Worm (Caenorhabditis elegans) whole organism, L2 larva: ENCODE data around the gene Y105C5B.5.
A peak's percentile ranks its signal among the peaks of the same experiment; 100 is the strongest.

Source experiments
- C34F6.9 ChIP-seq: fragments of 150-350 bp; optimal IDR thresholded peaks from 2 replicates; lab custom pipeline; 2014; ENCODE audit warnings: missing biosample characterization, missing genetic modification characterization
- F13H6.1 ChIP-seq: sonication (generic microtip); optimal IDR thresholded peaks from 2 replicates; lab custom pipeline; 2016; ENCODE audit warnings: missing genetic modification characterization, missing compliant biosample characterization
- R02D3.7 ChIP-seq: fragments of 150-350 bp; optimal IDR thresholded peaks from 2 replicates; lab custom pipeline; 2014; ENCODE audit warnings: missing biosample characterization, missing genetic modification characterization
- Y55F3AM.14 ChIP-seq: fragments of 200-800 bp; sonication (Bioruptor generic); optimal IDR thresholded peaks from 2 replicates; lab custom pipeline; 2018; ENCODE audit warnings: mild to moderate bottlenecking, missing genetic modification characterization, missing compliant biosample characterization
- ZK546.5 ChIP-seq: sonication (generic microtip); optimal IDR thresholded peaks from 2 replicates; lab custom pipeline; 2017; ENCODE audit warnings: missing biosample characterization, missing genetic modification characterization
- alr-1 ChIP-seq: fragments of 150-350 bp; optimal IDR thresholded peaks from 2 replicates; lab custom pipeline; 2014; ENCODE audit warnings: missing biosample characterization, missing genetic modification characterization
- aly-2 ChIP-seq: fragments of 150-350 bp; optimal IDR thresholded peaks from 2 replicates; lab custom pipeline; 2014; ENCODE audit warnings: missing biosample characterization, missing genetic modification characterization
- ama-1 ChIP-seq: fragments of 150-350 bp; optimal IDR thresholded peaks from 2 replicates; lab custom pipeline; 2018; ENCODE audit warnings: inconsistent platforms
- blmp-1 ChIP-seq: sonication (generic microtip); optimal IDR thresholded peaks from 2 replicates; lab custom pipeline; 2017; ENCODE audit warnings: missing genetic modification characterization, mild to moderate bottlenecking, missing compliant biosample characterization, antibody characterized with exemption, moderate library complexity; ENCODE audit not compliant: insufficient read depth
- ceh-16 ChIP-seq: fragments of 150-350 bp; optimal IDR thresholded peaks from 2 replicates; lab custom pipeline; 2014; ENCODE audit warnings: missing biosample characterization, missing genetic modification characterization
- ceh-82 ChIP-seq: fragments of 150-350 bp; optimal IDR thresholded peaks from 2 replicates; lab custom pipeline; 2014; ENCODE audit warnings: missing biosample characterization, missing genetic modification characterization
- crh-2 ChIP-seq: sonication (generic microtip); optimal IDR thresholded peaks from 2 replicates; lab custom pipeline; 2017; ENCODE audit warnings: missing biosample characterization, missing genetic modification characterization
- dmd-4 ChIP-seq: sonication (generic microtip); optimal IDR thresholded peaks from 2 replicates; lab custom pipeline; 2017; ENCODE audit warnings: missing biosample characterization, missing genetic modification characterization
- egl-27 ChIP-seq: sonication (generic microtip); optimal IDR thresholded peaks from 3 replicates; lab custom pipeline; 2017; ENCODE audit warnings: missing biosample characterization, missing genetic modification reagents, missing genetic modification characterization
- elt-3 ChIP-seq: sonication (generic microtip); optimal IDR thresholded peaks from 2 replicates; lab custom pipeline; 2017; ENCODE audit warnings: missing biosample characterization, missing genetic modification characterization
- gmeb-1 ChIP-seq: fragments of 150-350 bp; optimal IDR thresholded peaks from 2 replicates; lab custom pipeline; 2014; ENCODE audit warnings: missing biosample characterization, missing genetic modification characterization
- lin-11 ChIP-seq: fragments of 150-350 bp; sonication (generic microtip); optimal IDR thresholded peaks from 2 replicates; lab custom pipeline; 2014; ENCODE audit warnings: missing biosample characterization, missing genetic modification characterization, inconsistent platforms, mixed read lengths
- lin-13 ChIP-seq: fragments of 150-350 bp; optimal IDR thresholded peaks from 2 replicates; lab custom pipeline; 2014; ENCODE audit warnings: missing biosample characterization, missing genetic modification reagents, missing genetic modification characterization
- lin-39 ChIP-seq: fragments of 150-350 bp; optimal IDR thresholded peaks from 2 replicates; lab custom pipeline; 2014; ENCODE audit warnings: missing biosample characterization, missing genetic modification reagents, missing genetic modification characterization
- lsy-2 ChIP-seq, 2 experiments: fragments of 150-350 bp in 1 of 2; sonication (generic microtip) in 1 of 2; optimal IDR thresholded peaks; 2 replicates each; lab custom pipeline; 2014 to 2017; ENCODE audit warnings: missing biosample characterization in 2 of 2, missing genetic modification characterization in 2 of 2
- mab-5 ChIP-seq: fragments of 150-350 bp; optimal IDR thresholded peaks from 2 replicates; lab custom pipeline; 2014; ENCODE audit warnings: missing biosample characterization, missing genetic modification characterization
- mbf-1 ChIP-seq: sonication (generic microtip); optimal IDR thresholded peaks from 2 replicates; lab custom pipeline; 2017; ENCODE audit warnings: missing biosample characterization, missing genetic modification characterization
- mdl-1 ChIP-seq, 2 experiments: fragments of 150-350 bp in 1 of 2; sonication (generic microtip) in 1 of 2; optimal IDR thresholded peaks; 2 replicates each; lab custom pipeline; 2017; ENCODE audit warnings: missing biosample characterization in 2 of 2, missing genetic modification characterization in 2 of 2
- nhr-10 ChIP-seq: sonication (generic microtip); optimal IDR thresholded peaks from 2 replicates; lab custom pipeline; 2017; ENCODE audit warnings: missing biosample characterization, missing genetic modification characterization
- nhr-129 ChIP-seq: fragments of 150-350 bp; optimal IDR thresholded peaks from 2 replicates; lab custom pipeline; 2014; ENCODE audit warnings: missing biosample characterization, missing genetic modification characterization
- nhr-21 ChIP-seq: fragments of 150-350 bp; optimal IDR thresholded peaks from 2 replicates; lab custom pipeline; 2014; ENCODE audit warnings: missing biosample characterization, missing genetic modification characterization
- nhr-23 ChIP-seq: fragments of 150-350 bp; optimal IDR thresholded peaks from 2 replicates; lab custom pipeline; 2014; ENCODE audit warnings: missing biosample characterization, missing genetic modification reagents, missing genetic modification characterization
- nhr-25 ChIP-seq: fragments of 150-350 bp; sonication (generic microtip); optimal IDR thresholded peaks from 3 replicates; lab custom pipeline; 2014; ENCODE audit warnings: missing biosample characterization, missing genetic modification characterization
- nhr-6 ChIP-seq: fragments of 150-350 bp; optimal IDR thresholded peaks from 2 replicates; lab custom pipeline; 2014; ENCODE audit warnings: missing biosample characterization, missing genetic modification characterization
- nhr-77 ChIP-seq: fragments of 150-350 bp; optimal IDR thresholded peaks from 2 replicates; lab custom pipeline; 2014; ENCODE audit warnings: missing biosample characterization, missing genetic modification characterization
- peb-1 ChIP-seq: fragments of 150-350 bp; optimal IDR thresholded peaks from 2 replicates; lab custom pipeline; 2014; ENCODE audit warnings: missing biosample characterization, missing genetic modification characterization
- sem-4 ChIP-seq: fragments of 150-350 bp; optimal IDR thresholded peaks from 2 replicates; lab custom pipeline; 2014; ENCODE audit warnings: missing biosample characterization, missing genetic modification reagents, missing genetic modification characterization
- skn-1 ChIP-seq: sonication (generic microtip); optimal IDR thresholded peaks from 2 replicates; lab custom pipeline; 2017; ENCODE audit warnings: missing biosample characterization, missing genetic modification characterization
- sma-3 ChIP-seq: sonication (generic microtip); optimal IDR thresholded peaks from 2 replicates; lab custom pipeline; 2016; ENCODE audit warnings: missing genetic modification reagents, missing genetic modification characterization, missing compliant biosample characterization
- sma-9 ChIP-seq, 2 experiments: fragments of 150-350 bp in 1 of 2; sonication (generic microtip) in 1 of 2; optimal IDR thresholded peaks; 2 replicates each; lab custom pipeline; 2014 to 2016; ENCODE audit warnings: missing genetic modification characterization in 2 of 2, mild to moderate bottlenecking in 1 of 2, missing biosample characterization in 1 of 2, missing compliant biosample characterization in 1 of 2, missing genetic modification reagents in 1 of 2, moderate library complexity in 1 of 2
- snpc-4 ChIP-seq: fragments of 150-350 bp; optimal IDR thresholded peaks from 2 replicates; lab custom pipeline; 2014; ENCODE audit warnings: missing biosample characterization, missing genetic modification characterization
- unc-39 ChIP-seq: fragments of 150-350 bp; optimal IDR thresholded peaks from 2 replicates; lab custom pipeline; 2014; ENCODE audit warnings: missing biosample characterization, missing genetic modification characterization
- unc-55 ChIP-seq: fragments of 150-350 bp; sonication (generic microtip); optimal IDR thresholded peaks from 3 replicates; lab custom pipeline; 2014; ENCODE audit warnings: missing biosample characterization, missing genetic modification reagents, missing genetic modification characterization
- unc-62 ChIP-seq: fragments of 150-350 bp; optimal IDR thresholded peaks from 2 replicates; lab custom pipeline; 2014; ENCODE audit warnings: missing biosample characterization, missing genetic modification reagents, missing genetic modification characterization
- ztf-1 ChIP-seq: fragments of 200-800 bp; sonication (Bioruptor generic); conservative IDR thresholded peaks from 2 replicates; pipeline ENCODE4 v1.3.6; 2022; ENCODE audit warnings: missing genetic modification characterization, missing compliant biosample characterization
- ztf-11 ChIP-seq: sonication (generic microtip); optimal IDR thresholded peaks from 2 replicates; lab custom pipeline; 2017; ENCODE audit warnings: missing biosample characterization, missing genetic modification characterization
- ztf-4 ChIP-seq: fragments of 150-350 bp; optimal IDR thresholded peaks from 2 replicates; lab custom pipeline; 2014; ENCODE audit warnings: missing biosample characterization, missing genetic modification characterization

Y105C5B.5 gene

ce11 chrIV:15933814-15934213, 32.8 kb upstream of the Y105C5B.5 start, which contains the start of gene srv-16:
Gene srv-16, minus strand, starts transcription at chrIV:15933914.
- no peak for TF ChIP-seq nhr-25
- TF ChIP-seq nhr-129 (tag; lab: Kevin White, UChicago), result no peak
- TF ChIP-seq dmd-4 (tag; lab: Kevin White, UChicago), result no peak
- no peak for TF ChIP-seq ZK546.5 (tag; lab: Kevin White, UChicago)
- TF ChIP-seq aly-2 (tag; lab: Kevin White, UChicago), result no peak
- TF ChIP-seq mbf-1 (tag; lab: Kevin White, UChicago), result no peak
- no peak for TF ChIP-seq mdl-1 (tag; optimal IDR thresholded peaks at IDR 0.05; lab: Kevin White, UChicago)
- TF ChIP-seq sem-4, result no peak
- TF ChIP-seq snpc-4, result no peak
- TF ChIP-seq nhr-23 (tag; lab: Kevin White, UChicago), result no peak
- TF ChIP-seq gmeb-1 (tag; lab: Kevin White, UChicago), result no peak
- no peak for TF ChIP-seq unc-39
- TF ChIP-seq lsy-2 (tag; optimal IDR thresholded peaks at IDR 0.05; lab: Kevin White, UChicago), result no peak
- no peak for TF ChIP-seq blmp-1 (tag; lab: Kevin White, UChicago)
- TF ChIP-seq sma-3 (GFP tag; lab: Kevin White, UChicago), result no peak
- no peak for TF ChIP-seq ceh-16 (tag; lab: Kevin White, UChicago)
- TF ChIP-seq mab-5 (tag; lab: Kevin White, UChicago), result no peak

- TF ChIP-seq lin-13 (peak; percentile 50), snpc-4 (no peak), peb-1 (tag; lab: Kevin White, UChicago) (no peak), ceh-82 (tag; lab: Kevin White, UChicago) (no peak), ztf-11 (no peak), Y55F3AM.14 (no peak), nhr-21 (peak; percentile 38), alr-1 (tag; lab: Kevin White, UChicago) (no peak), elt-3 (tag; lab: Kevin White, UChicago) (no peak), unc-39 (no peak), nhr-6 (tag; lab: Kevin White, UChicago) (no peak), mbf-1 (tag; lab: Kevin White, UChicago) (no peak), nhr-23 (tag; lab: Kevin White, UChicago) (no peak), sma-3 (GFP tag; lab: Kevin White, UChicago) (peak; percentile 14), nhr-10 (tag; lab: Kevin White, UChicago) (no peak), ama-1 (no peak), sma-9 (GFP tag; optimal IDR thresholded peaks at IDR 0.05; lab: Kevin White, UChicago) (peak; percentile 11), sma-9 (tag; optimal IDR thresholded peaks at IDR 0.05; lab: Kevin White, UChicago) (no peak), crh-2 (tag; lab: Kevin White, UChicago) (peak; percentile 43), egl-27 (tag; lab: Kevin White, UChicago) (no peak), lin-11 (tag; lab: Kevin White, UChicago) (no peak), nhr-25 (no peak), mab-5 (tag; lab: Kevin White, UChicago) (no peak), unc-62 (GFP tag; lab: Kevin White, UChicago) (no peak), ztf-4 (tag; lab: Kevin White, UChicago) (no peak), ztf-1 (GFP tag; lab: Robert Waterston, UW) (no peak), skn-1 (no peak), nhr-129 (tag; lab: Kevin White, UChicago) (peak; percentile 59), R02D3.7 (tag; lab: Kevin White, UChicago) (no peak), unc-55 (GFP tag; lab: Kevin White, UChicago) (peak; percentile 16), F13H6.1 (tag; lab: Kevin White, UChicago) (peak; percentile 30), C34F6.9 (tag; lab: Kevin White, UChicago) (peak; percentile 2), nhr-77 (tag; lab: Kevin White, UChicago) (no peak), lin-39 (tag; lab: Kevin White, UChicago) (no peak)
- TF ChIP-seq, all 48 proteins: peak for 9
These were observed 30.8 kb upstream of the Y105C5B.5 start for ce11 chrIV:15931833-15932232.
